Worm (Caenorhabditis elegans): ENCODE results near the gene Y102A11A.3.

DNA sequence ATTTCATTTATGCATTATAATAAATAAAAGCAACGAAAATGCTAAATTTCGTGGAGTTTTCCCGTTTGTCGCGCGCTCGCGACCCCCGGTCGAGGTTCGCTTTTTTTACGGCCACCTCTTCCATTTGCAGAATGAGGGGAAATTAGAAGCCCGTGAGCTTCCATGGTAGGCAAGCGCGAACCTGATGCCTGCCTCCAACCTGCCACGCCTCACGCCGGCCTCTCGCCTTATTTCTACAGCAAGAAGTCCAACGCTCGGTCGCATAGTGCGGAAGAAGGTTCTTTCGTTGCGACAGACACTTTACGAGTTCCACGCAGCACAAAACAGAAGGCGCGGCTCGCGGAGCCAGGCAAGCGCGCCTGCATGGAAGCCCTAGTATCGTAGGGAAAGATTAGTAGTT is 47.3 kb upstream of the Y102A11A.3 start:
- TF ChIP-seq unc-120 (tag; optimal IDR thresholded peaks at IDR 0.05; ENCODE audit: poor library complexity, severe bottlenecking): no peak
- no peak for TF ChIP-seq elt-3 (tag; optimal IDR thresholded peaks at IDR 0.05)
- no peak for TF ChIP-seq lin-32 (GFP tag; optimal IDR thresholded peaks at IDR 0.05)
- no peak for TF ChIP-seq drap-1 (GFP tag; optimal IDR thresholded peaks at IDR 0.05)
- TF ChIP-seq mep-1 (tag; optimal IDR thresholded peaks at IDR 0.05): no peak
- TF ChIP-seq nhr-12 (tag; optimal IDR thresholded peaks at IDR 0.05): no peak
- TF ChIP-seq ces-1 (GFP tag; optimal IDR thresholded peaks at IDR 0.05): no peak
